Worm (Caenorhabditis elegans) whole organism, L4 larva: ENCODE measurements around the gene R148.8.

Source experiments
- F26F4.8 ChIP-seq: fragments of 200-800 bp; sonication (Bioruptor generic); conservative IDR thresholded peaks from 2 replicates; pipeline ENCODE4 v1.3.6; 2022; ENCODE audit warnings: missing genetic modification characterization, missing compliant biosample characterization
- F37D6.2 ChIP-seq: sonication (generic microtip); optimal IDR thresholded peaks from 2 replicates; lab custom pipeline; 2016; ENCODE audit warnings: mild to moderate bottlenecking, missing genetic modification characterization, missing compliant biosample characterization
- R02D3.7 ChIP-seq: fragments of 150-350 bp; sonication (generic microtip); optimal IDR thresholded peaks from 3 replicates; lab custom pipeline; 2014; ENCODE audit warnings: missing biosample characterization, missing genetic modification characterization
- Y48G9A.11 ChIP-seq: fragments of 200-800 bp; sonication (Bioruptor generic); IDR thresholded peaks from 2 replicates; pipeline ENCODE4 v1.3.6; 2022; ENCODE audit warnings: missing genetic modification reagents, missing genetic modification characterization, missing compliant biosample characterization
- ceh-20 ChIP-seq: fragments of 200-800 bp; sonication (Bioruptor generic); IDR thresholded peaks from 2 replicates; pipeline ENCODE4 v1.3.6; 2022; ENCODE audit warnings: missing genetic modification reagents, missing genetic modification characterization, missing compliant biosample characterization
- ceh-28 ChIP-seq: fragments of 150-350 bp; optimal IDR thresholded peaks from 2 replicates; lab custom pipeline; 2014; ENCODE audit warnings: missing biosample characterization, missing genetic modification reagents, missing genetic modification characterization
- ceh-62 ChIP-seq: sonication (generic microtip); optimal IDR thresholded peaks from 2 replicates; lab custom pipeline; 2017; ENCODE audit warnings: missing biosample characterization, missing genetic modification characterization
- ctbp-1 ChIP-seq: fragments of 200-800 bp; sonication (Bioruptor generic); IDR thresholded peaks from 2 replicates; pipeline ENCODE4 v1.3.6; 2022; ENCODE audit warnings: missing genetic modification reagents, missing genetic modification characterization, missing compliant biosample characterization
- daf-16 ChIP-seq, 3 experiments: sonication (generic microtip); optimal IDR thresholded peaks; 2 replicates each; lab custom pipeline; 2016 to 2017; ENCODE audit warnings: missing genetic modification characterization in 3 of 3, missing genetic modification reagents in 3 of 3, mild to moderate bottlenecking in 2 of 3, missing compliant biosample characterization in 2 of 3, missing biosample characterization in 1 of 3, moderate library complexity in 1 of 3
- dmd-8 ChIP-seq: fragments of 200-800 bp; sonication (Bioruptor generic); IDR thresholded peaks from 2 replicates; pipeline ENCODE4 v1.3.6; 2022; ENCODE audit warnings: missing genetic modification characterization, missing compliant biosample characterization
- dmd-9 ChIP-seq: fragments of 200-800 bp; sonication (Bioruptor generic); IDR thresholded peaks from 2 replicates; pipeline ENCODE4 v1.3.6; 2022; ENCODE audit warnings: missing genetic modification reagents, missing genetic modification characterization, missing compliant biosample characterization
- dpl-1 ChIP-seq: fragments of 150-350 bp; optimal IDR thresholded peaks from 2 replicates; lab custom pipeline; 2014; ENCODE audit warnings: missing biosample characterization, missing genetic modification reagents, missing genetic modification characterization
- dve-1 ChIP-seq: sonication (generic microtip); optimal IDR thresholded peaks from 2 replicates; lab custom pipeline; 2017; ENCODE audit warnings: antibody characterized with exemption, mild to moderate bottlenecking, missing genetic modification characterization, missing compliant biosample characterization; ENCODE audit not compliant: insufficient read depth
- hlh-30 ChIP-seq: sonication (generic microtip); optimal IDR thresholded peaks from 2 replicates; lab custom pipeline; 2017; ENCODE audit warnings: antibody characterized with exemption, mild to moderate bottlenecking, missing genetic modification characterization, missing compliant biosample characterization; ENCODE audit not compliant: insufficient read depth
- lim-7 ChIP-seq: fragments of 200-800 bp; sonication (Bioruptor generic); IDR thresholded peaks from 2 replicates; pipeline ENCODE4 v1.3.6; 2022; ENCODE audit warnings: missing genetic modification characterization, missing compliant biosample characterization
- lin-1 ChIP-seq: fragments of 200-800 bp; sonication (Bioruptor generic); IDR thresholded peaks from 2 replicates; pipeline ENCODE4 v1.3.6; 2022; ENCODE audit warnings: missing genetic modification reagents, missing genetic modification characterization, missing compliant biosample characterization
- lin-13 ChIP-seq: fragments of 150-350 bp; optimal IDR thresholded peaks from 2 replicates; lab custom pipeline; 2014; ENCODE audit warnings: missing biosample characterization, missing genetic modification reagents, missing genetic modification characterization
- lsy-2 ChIP-seq, 2 experiments: fragments of 150-350 bp in 1 of 2; sonication (generic microtip) in 1 of 2; optimal IDR thresholded peaks; 2 replicates each; lab custom pipeline; 2014 to 2017; ENCODE audit warnings: missing biosample characterization in 2 of 2, missing genetic modification characterization in 2 of 2
- mdl-1 ChIP-seq, 2 experiments: fragments of 150-350 bp in 1 of 2; sonication (generic microtip) in 1 of 2; optimal IDR thresholded peaks; 2 replicates each; lab custom pipeline; 2014 to 2017; ENCODE audit warnings: missing biosample characterization in 2 of 2, missing genetic modification characterization in 2 of 2
- mep-1 ChIP-seq: fragments of 150-350 bp; sonication (generic microtip); optimal IDR thresholded peaks from 3 replicates; lab custom pipeline; 2014; ENCODE audit warnings: missing biosample characterization, missing genetic modification characterization
- mes-2 ChIP-seq: sonication (generic microtip); optimal IDR thresholded peaks from 2 replicates; lab custom pipeline; 2016; ENCODE audit warnings: missing genotype, mild to moderate bottlenecking, missing genetic modification characterization, missing compliant biosample characterization; ENCODE audit not compliant: poor library complexity, severe bottlenecking
- mxl-3 ChIP-seq: fragments of 200-800 bp; sonication (Bioruptor generic); optimal IDR thresholded peaks from 2 replicates; lab custom pipeline; 2018; ENCODE audit warnings: mild to moderate bottlenecking, missing genetic modification characterization, missing compliant biosample characterization
- nhr-102 ChIP-seq: sonication (generic microtip); optimal IDR thresholded peaks from 2 replicates; lab custom pipeline; 2016; ENCODE audit warnings: mild to moderate bottlenecking, missing genetic modification characterization, moderate library complexity, missing compliant biosample characterization
- nhr-111 ChIP-seq: fragments of 200-800 bp; sonication (Bioruptor generic); optimal IDR thresholded peaks from 2 replicates; lab custom pipeline; 2018; ENCODE audit warnings: mild to moderate bottlenecking, missing genetic modification characterization, missing compliant biosample characterization
- nhr-25 ChIP-seq: sonication (generic microtip); optimal IDR thresholded peaks from 2 replicates; lab custom pipeline; 2017; ENCODE audit warnings: missing genetic modification characterization, mild to moderate bottlenecking, missing compliant biosample characterization, antibody characterized with exemption, moderate library complexity, borderline replicate concordance; ENCODE audit not compliant: insufficient read depth
- nhr-28 ChIP-seq: fragments of 150-350 bp; optimal IDR thresholded peaks from 2 replicates; lab custom pipeline; 2014; ENCODE audit warnings: missing biosample characterization, missing genetic modification characterization
- nhr-42 ChIP-seq: fragments of 200-800 bp; sonication (Bioruptor generic); IDR thresholded peaks from 2 replicates; pipeline ENCODE4 v1.3.6; 2022; ENCODE audit warnings: missing genetic modification characterization, missing compliant biosample characterization
- pqm-1 ChIP-seq: sonication (generic microtip); optimal IDR thresholded peaks from 2 replicates; lab custom pipeline; 2017; ENCODE audit warnings: missing biosample characterization, missing genetic modification characterization
- saeg-2 ChIP-seq: fragments of 200-800 bp; sonication (Bioruptor generic); IDR thresholded peaks from 2 replicates; pipeline ENCODE4 v1.3.6; 2022; ENCODE audit warnings: missing genetic modification reagents, missing genetic modification characterization, missing compliant biosample characterization
- sdz-12 ChIP-seq: fragments of 200-800 bp; sonication (Bioruptor generic); optimal IDR thresholded peaks from 2 replicates; lab custom pipeline; 2018; ENCODE audit warnings: mild to moderate bottlenecking, missing genetic modification characterization, missing compliant biosample characterization
- skn-1 ChIP-seq: fragments of 150-350 bp; optimal IDR thresholded peaks from 2 replicates; lab custom pipeline; 2014; ENCODE audit warnings: missing biosample characterization, missing genetic modification characterization
- tag-97 ChIP-seq: fragments of 200-800 bp; sonication (Bioruptor generic); IDR thresholded peaks from 2 replicates; pipeline ENCODE4 v1.3.6; 2022; ENCODE audit warnings: missing genetic modification characterization, missing compliant biosample characterization
- unc-130 ChIP-seq: sonication (generic microtip); optimal IDR thresholded peaks from 2 replicates; lab custom pipeline; 2016; ENCODE audit warnings: missing genetic modification reagents, missing genetic modification characterization, missing compliant biosample characterization
- unc-39 ChIP-seq: sonication (generic microtip); optimal IDR thresholded peaks from 2 replicates; lab custom pipeline; 2017; ENCODE audit warnings: missing biosample characterization, missing genetic modification characterization
- unc-62 ChIP-seq, 3 experiments: fragments of 150-350 bp in 1 of 3; sonication (generic microtip); optimal IDR thresholded peaks in 2 of 3; peaks in 1 of 3; 1 replicate in 1 of 3; 2 replicates in 2 of 3; lab custom pipeline; 2014 to 2017; ENCODE audit warnings: missing biosample characterization in 3 of 3, missing genetic modification characterization in 3 of 3, missing genetic modification reagents in 3 of 3, missing genotype in 1 of 3
- zag-1 ChIP-seq: fragments of 150-350 bp; optimal IDR thresholded peaks from 2 replicates; lab custom pipeline; 2014; ENCODE audit warnings: missing biosample characterization, missing genetic modification characterization
- zfp-3 ChIP-seq: fragments of 200-800 bp; sonication (Bioruptor generic); conservative IDR thresholded peaks from 2 replicates; pipeline ENCODE4 v1.3.6; 2022; ENCODE audit warnings: missing genetic modification reagents, missing genetic modification characterization, missing compliant biosample characterization
- zip-11 ChIP-seq: fragments of 200-800 bp; sonication (Bioruptor generic); IDR thresholded peaks from 2 replicates; pipeline ENCODE4 v1.3.6; 2022; ENCODE audit warnings: missing genetic modification characterization, missing compliant biosample characterization
- ztf-11 ChIP-seq: fragments of 150-350 bp; optimal IDR thresholded peaks from 2 replicates; lab custom pipeline; 2014; ENCODE audit warnings: missing biosample characterization, missing genetic modification characterization

R148.8 gene

DNA sequence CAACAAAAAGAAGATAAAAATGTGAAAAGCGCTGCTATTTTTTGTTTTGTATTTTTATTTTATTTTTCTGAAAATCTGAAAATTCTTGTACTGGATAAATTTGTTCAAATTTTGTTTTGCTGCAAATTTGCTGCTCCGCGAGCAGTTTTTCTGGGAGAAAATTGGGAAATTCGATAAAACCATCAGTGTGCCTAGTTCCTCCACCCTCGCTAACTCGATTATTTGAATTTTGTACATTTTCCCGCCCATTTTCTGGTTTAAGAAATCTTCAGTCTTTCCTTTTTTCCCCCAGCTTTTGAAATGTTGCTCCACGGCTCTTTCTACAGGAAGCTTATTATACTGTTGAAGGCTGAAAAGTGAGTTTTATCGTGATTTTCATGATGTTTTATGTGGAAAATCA is at the start of gene R148.8:
Gene R148.8 (plus strand): TSS at position 301 of the 400 bp plus-strand sequence.
- TF ChIP-seq zfp-3 (GFP tag; lab: Robert Waterston, UW) (no peak), dve-1 (no peak), skn-1 (tag; lab: Kevin White, UChicago) (no peak), zag-1 (tag; lab: Kevin White, UChicago) (no peak), ceh-62 (tag; lab: Kevin White, UChicago) (no peak), pqm-1 (tag; lab: Kevin White, UChicago) (no peak)

DNA sequence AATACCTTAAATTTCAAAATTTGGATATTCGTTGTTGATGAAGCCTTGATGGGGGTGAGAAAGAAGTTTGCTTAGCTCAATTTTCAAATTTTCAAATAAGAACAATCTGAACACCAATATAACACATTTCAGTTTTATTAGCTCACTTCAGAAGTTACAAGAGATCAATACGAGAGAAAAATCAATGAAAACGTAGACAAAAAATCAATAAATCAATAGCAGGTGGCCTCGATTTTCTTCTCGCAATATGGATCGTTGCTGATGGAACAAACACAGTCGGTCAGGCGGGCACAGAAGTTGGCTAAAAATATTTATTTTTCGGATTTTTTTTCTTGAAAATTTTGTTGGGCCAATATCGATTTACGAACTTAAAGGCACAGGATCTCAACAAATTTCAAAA is 49.2 kb upstream of the R148.8 start:
- TF ChIP-seq mes-2 (tag; lab: Kevin White, UChicago) (no peak), ceh-28 (tag; lab: Kevin White, UChicago) (peak; percentile 91)

DNA sequence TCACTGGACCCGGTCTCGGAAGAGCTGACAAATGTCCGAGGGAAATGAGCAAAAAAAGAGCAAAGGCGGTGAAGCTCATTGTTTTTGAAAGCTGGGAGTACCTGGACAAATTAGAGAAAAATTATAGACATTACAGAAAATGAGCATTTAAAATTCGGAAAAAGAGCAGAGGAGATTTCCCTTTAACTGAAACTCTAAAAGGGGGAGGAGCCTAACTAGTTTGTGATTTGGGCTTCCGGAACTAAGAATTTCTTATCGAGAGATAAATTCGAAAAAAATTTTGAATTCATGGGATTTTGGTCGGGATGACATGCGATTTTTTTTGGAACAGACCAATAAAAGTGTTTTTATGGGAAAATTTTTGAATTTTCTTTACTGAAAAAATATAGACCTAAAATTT is 47.6 kb upstream of the R148.8 start, which contains the start of gene C44B11.4:
Gene C44B11.4 (minus strand): TSS at position 101 of the 400 bp plus-strand sequence.
- TF ChIP-seq unc-39 (tag; lab: Kevin White, UChicago): no peak
- no peak for TF ChIP-seq hlh-30 (tag; lab: Kevin White, UChicago)
- TF ChIP-seq lin-13 (GFP tag; lab: Kevin White, UChicago): no peak
- no peak for TF ChIP-seq daf-16 (GFP tag; optimal IDR thresholded peaks at IDR 0.05; lab: Kevin White, UChicago)
- TF ChIP-seq daf-16 (tag; optimal IDR thresholded peaks at IDR 0.05; lab: Kevin White, UChicago): no peak
- TF ChIP-seq unc-130 (GFP tag; lab: Kevin White, UChicago): no peak
- no peak for TF ChIP-seq lsy-2 (tag; optimal IDR thresholded peaks at IDR 0.05; lab: Kevin White, UChicago)
- no peak for TF ChIP-seq unc-62 (GFP tag; optimal IDR thresholded peaks at IDR 0.05 in 1 of 2; lab: Kevin White, UChicago)
- TF ChIP-seq unc-62 (tag; optimal IDR thresholded peaks at IDR 0.05; lab: Kevin White, UChicago): no peak
- TF ChIP-seq dmd-8 (GFP tag; lab: Robert Waterston, UW): no peak
- no peak for TF ChIP-seq F26F4.8 (GFP tag; lab: Robert Waterston, UW)
- no peak for TF ChIP-seq mxl-3 (GFP tag; lab: Kevin White, UChicago)

DNA sequence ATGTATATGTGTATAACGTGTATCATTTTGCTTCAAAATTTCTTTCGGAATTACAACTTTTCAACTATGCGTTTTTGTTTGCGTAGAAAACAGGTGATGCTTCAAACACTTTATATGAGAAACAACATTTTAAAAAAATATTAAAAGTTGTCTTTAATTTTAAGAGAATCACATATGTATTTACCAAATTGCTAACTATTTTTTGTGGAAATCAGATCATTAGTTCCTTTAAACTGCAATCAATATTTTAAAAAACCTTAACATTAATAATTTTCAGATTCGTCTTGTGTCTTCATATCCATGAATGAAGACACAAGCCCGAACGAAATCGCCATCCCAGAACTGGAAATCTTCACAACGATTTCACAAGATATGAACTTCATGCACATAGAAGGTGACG is 38.4 kb upstream of the R148.8 start, which contains the start of gene C44B11.6:
Gene C44B11.6 (plus strand): TSS at position 301 of the 400 bp plus-strand sequence.
- TF ChIP-seq lin-1 (GFP tag; lab: Robert Waterston, UW) (no peak), zip-11 (GFP tag; lab: Robert Waterston, UW) (no peak), R02D3.7 (tag; lab: Kevin White, UChicago) (no peak), saeg-2 (GFP tag; lab: Robert Waterston, UW) (no peak), sdz-12 (GFP tag; lab: Kevin White, UChicago) (no peak), F37D6.2 (no peak), nhr-42 (no peak), mdl-1 (tag; optimal IDR thresholded peaks at IDR 0.05; lab: Kevin White, UChicago) (no peak), ctbp-1 (no peak), dmd-9 (GFP tag; lab: Robert Waterston, UW) (no peak), mep-1 (tag; lab: Kevin White, UChicago) (no peak), ceh-62 (tag; lab: Kevin White, UChicago) (no peak), lin-13 (GFP tag; lab: Kevin White, UChicago) (no peak), pqm-1 (tag; lab: Kevin White, UChicago) (no peak), Y48G9A.11 (GFP tag; lab: Robert Waterston, UW) (no peak), mes-2 (tag; lab: Kevin White, UChicago) (no peak)
- TF ChIP-seq, all 104 proteins: peak for 0

DNA sequence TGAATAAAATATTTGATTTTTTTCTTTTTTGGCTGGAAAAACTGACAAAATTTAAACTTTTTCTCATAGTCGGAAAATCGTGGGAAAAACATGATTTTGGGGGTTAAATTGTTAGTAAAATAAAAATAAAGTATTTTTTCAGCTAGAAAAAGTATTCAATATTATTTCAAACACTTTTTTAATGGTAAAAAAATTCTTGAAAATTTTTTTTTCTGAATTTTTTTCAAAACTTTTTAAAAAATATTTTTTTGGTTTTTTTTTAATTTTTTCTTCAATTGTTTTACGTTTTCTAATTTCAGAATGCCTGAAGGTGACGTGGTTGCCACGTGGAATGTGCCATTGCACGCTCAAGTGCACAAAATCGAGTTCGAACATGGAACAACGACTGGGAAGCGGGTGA is 36.3 kb upstream of the R148.8 start, which contains the start of gene C44B11.1:
Gene C44B11.1 (plus strand): TSS at position 301 of the 400 bp plus-strand sequence.
- TF ChIP-seq nhr-102 (no peak), ceh-20 (GFP tag; lab: Robert Waterston, UW) (no peak), nhr-28 (tag; lab: Kevin White, UChicago) (no peak), dmd-9 (GFP tag; lab: Robert Waterston, UW) (no peak), dve-1 (no peak), dpl-1 (GFP tag; lab: Kevin White, UChicago) (no peak), ztf-11 (tag; lab: Kevin White, UChicago) (no peak), skn-1 (tag; lab: Kevin White, UChicago) (no peak), nhr-25 (tag; lab: Kevin White, UChicago) (no peak), tag-97 (GFP tag; lab: Robert Waterston, UW) (no peak), nhr-111 (no peak), lim-7 (GFP tag; lab: Robert Waterston, UW) (no peak)
- TF ChIP-seq, all 104 proteins: peak for 0
